Fruit fly (Drosophila melanogaster): ENCODE results near the gene tos.

The tos gene

dm6 chr2L:18694724-18695105 lies 12.8 kb upstream of the tos start (continued):
- TF ChIP-seq yki (optimal IDR thresholded peaks at IDR 0.05) (no peak), CG15696 (tag; optimal IDR thresholded peaks at IDR 0.05) (no peak), tup (GFP tag; optimal IDR thresholded peaks at IDR 0.05) (no peak), ems (GFP tag; optimal IDR thresholded peaks at IDR 0.05) (no peak), BtbVII (GFP tag; optimal IDR thresholded peaks at IDR 0.05) (no peak), al (GFP tag; IDR thresholded peaks at IDR 0.05) (0 out of 2 replicates have a peak, but pooled peaks have one; percentile 26), CG34376 (GFP tag; optimal IDR thresholded peaks at IDR 0.05) (no peak), CG11247 (GFP tag; IDR thresholded peaks at IDR 0.05) (no peak), Trl (optimal IDR thresholded peaks at IDR 0.05) (no peak), Trl (GFP tag; optimal IDR thresholded peaks at IDR 0.05) (no peak), Camta (GFP tag; optimal IDR thresholded peaks at IDR 0.05) (peak; percentile 13), vvl (GFP tag; IDR thresholded peaks at IDR 0.05) (peak; percentile 33; the same call in 1 of the 2 replicates), stc (GFP tag; IDR thresholded peaks at IDR 0.05) (no peak), CG5953 (GFP tag; IDR thresholded peaks at IDR 0.05) (no peak), grau (tag; optimal IDR thresholded peaks at IDR 0.05) (peak; percentile 14), wor (GFP tag; IDR thresholded peaks at IDR 0.05) (no peak), her (GFP tag; optimal IDR thresholded peaks at IDR 0.05) (no peak), unc-4 (GFP tag; IDR thresholded peaks at IDR 0.05; ENCODE audit: partially characterized antibody) (no peak), ash1 (GFP tag; optimal IDR thresholded peaks at IDR 0.05) (no peak), CG8290 (GFP tag; optimal IDR thresholded peaks at IDR 0.05) (no peak), CG8290 (tag; optimal IDR thresholded peaks at IDR 0.05) (no peak), CG6272 (GFP tag; IDR thresholded peaks at IDR 0.05) (no peak), mld (GFP tag; IDR thresholded peaks at IDR 0.05; ENCODE audit: partially characterized antibody) (no peak), Spps (tag; optimal IDR thresholded peaks at IDR 0.05) (no peak), CG5180 (GFP tag; optimal IDR thresholded peaks at IDR 0.05) (no peak), CG31388 (GFP tag; optimal IDR thresholded peaks at IDR 0.05) (no peak), Dip3 (GFP tag; optimal IDR thresholded peaks at IDR 0.05) (no peak), Kr (GFP tag; optimal IDR thresholded peaks at IDR 0.05) (no peak), CG10274 (GFP tag; optimal IDR thresholded peaks at IDR 0.05) (no peak), CG7839 (tag; optimal IDR thresholded peaks at IDR 0.05) (peak; percentile 33), bbx (GFP tag; IDR thresholded peaks at IDR 0.05; ENCODE audit: partially characterized antibody) (no peak), p53 (GFP tag; optimal IDR thresholded peaks at IDR 0.05) (no peak), CG13287 (GFP tag; IDR thresholded peaks at IDR 0.05; ENCODE audit: partially characterized antibody) (no peak), CG4424 (GFP tag; optimal IDR thresholded peaks at IDR 0.05) (no peak), CG2199 (GFP tag; IDR thresholded peaks at IDR 0.05) (no peak), ham (GFP tag; IDR thresholded peaks at IDR 0.05) (no peak), caup (GFP tag; optimal IDR thresholded peaks at IDR 0.05; ENCODE audit: severe bottlenecking) (no peak), gem (tag; optimal IDR thresholded peaks at IDR 0.05) (peak; percentile 76), CG9932 (GFP tag; IDR thresholded peaks at IDR 0.05) (peak; percentile 29; the same call in 1 of the 2 replicates), eve (GFP tag; optimal IDR thresholded peaks at IDR 0.05) (no peak), nerfin-2 (GFP tag; IDR thresholded peaks at IDR 0.05; ENCODE audit: partially characterized antibody) (no peak), Ada2b (GFP tag; IDR thresholded peaks at IDR 0.05) (peak; percentile 48; the same call in 1 of the 2 replicates), Hmx (GFP tag; optimal IDR thresholded peaks at IDR 0.05) (no peak), CG4707 (GFP tag; optimal IDR thresholded peaks at IDR 0.05) (no peak), fd64A (GFP tag; optimal IDR thresholded peaks at IDR 0.05) (no peak), CG16779 (GFP tag; IDR thresholded peaks at IDR 0.05) (no peak), CG17385 (GFP tag; optimal IDR thresholded peaks at IDR 0.05) (peak; percentile 18), CG13775 (GFP tag; optimal IDR thresholded peaks at IDR 0.05) (peak; percentile 24), seq (GFP tag; IDR thresholded peaks at IDR 0.05) (no peak), CG12769 (tag; optimal IDR thresholded peaks at IDR 0.05) (no peak), sens-2 (GFP tag; IDR thresholded peaks at IDR 0.05) (peak; percentile 20; the same call in 1 of the 2 replicates), CG3838 (GFP tag; optimal IDR thresholded peaks at IDR 0.05) (no peak), Ets65A (GFP tag) (peak; percentile 88)

Data from whole organism, embryonic.